Worm (Caenorhabditis elegans): ENCODE data around the gene srbc-13.

DNA sequence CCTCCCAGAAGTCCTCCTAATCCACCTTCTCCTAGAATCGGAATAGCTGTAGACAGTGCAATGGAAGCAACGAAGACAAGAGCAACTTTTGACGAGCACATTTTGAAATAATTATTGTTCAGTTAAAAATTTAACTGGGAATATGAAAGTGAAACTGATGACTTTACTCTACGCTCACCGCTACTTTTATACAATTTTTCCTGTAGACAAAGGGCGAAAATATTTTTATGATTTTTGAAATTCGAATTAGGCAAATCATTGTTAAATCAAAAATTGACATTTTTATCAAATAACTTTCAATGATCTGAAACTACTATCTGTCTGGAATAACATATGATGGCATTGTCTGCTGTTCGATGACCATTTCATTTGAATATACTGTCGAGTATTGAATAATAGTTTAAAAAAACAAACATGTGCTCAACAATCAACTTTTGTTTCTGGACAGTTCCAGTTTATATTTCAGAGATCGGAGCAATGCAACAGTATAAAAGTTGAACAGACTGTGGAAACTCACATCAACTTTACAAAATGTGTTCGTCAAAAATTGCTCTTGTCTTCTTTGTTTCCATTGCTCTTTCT, 45.9 kb downstream of the srbc-13 start, which contains the start of the genes srlf-23 and srlf-20:
- TF ChIP-seq cog-1 (tag; optimal IDR thresholded peaks at IDR 0.05), result no peak
- TF ChIP-seq flt-1 (GFP tag; IDR thresholded peaks at IDR 0.05), result no peak
- no peak for TF ChIP-seq T22C8.4 (GFP tag; IDR thresholded peaks at IDR 0.05)
- TF ChIP-seq ztf-23 (GFP tag; IDR thresholded peaks at IDR 0.05), result no peak
- TF ChIP-seq med-1 (GFP tag; optimal IDR thresholded peaks at IDR 0.05; ENCODE audit: insufficient read depth), result no peak
- no peak for TF ChIP-seq tab-1 (GFP tag; IDR thresholded peaks at IDR 0.05)
- TF ChIP-seq klf-2 (GFP tag; conservative IDR thresholded peaks at IDR 0.05), result no peak
- no peak for TF ChIP-seq ztf-29 (GFP tag; IDR thresholded peaks at IDR 0.05)
- no peak for TF ChIP-seq ref-1 (GFP tag; conservative IDR thresholded peaks at IDR 0.05)

Measured in whole organism, midembryonic.